Fruit fly (Drosophila melanogaster) whole organism, embryonic: ENCODE results near the gene CG15353.

ENCODE experiments used
- Adf1 ChIP-seq: fragments of 200-800 bp; sonication (Bioruptor generic); IDR thresholded peaks from 2 replicates; pipeline ENCODE4 v1.3.6; 2022; ENCODE audit warnings: missing biosample characterization, missing genetic modification characterization
- Blimp-1 ChIP-seq: fragments of 200-800 bp; sonication (Bioruptor generic); optimal IDR thresholded peaks from 3 replicates; lab custom pipeline; 2018; ENCODE audit warnings: missing biosample characterization, missing genetic modification characterization, mild to moderate bottlenecking, moderate library complexity, missing genetic modification reagents
- CG10321 ChIP-seq: fragments of 200-800 bp; sonication (Bioruptor generic); IDR thresholded peaks from 2 replicates; pipeline ENCODE4 v1.3.6; 2022; ENCODE audit warnings: missing biosample characterization, missing genetic modification characterization
- CG12104 ChIP-seq: fragments of 200-800 bp; sonication (Bioruptor generic); optimal IDR thresholded peaks from 3 replicates; lab custom pipeline; 2016; ENCODE audit warnings: missing biosample characterization, missing genetic modification characterization
- CG14667 ChIP-seq: fragments of 200-800 bp; sonication (Bioruptor generic); IDR thresholded peaks from 2 replicates; pipeline ENCODE4 v1.3.6; 2022; ENCODE audit warnings: missing biosample characterization, missing genetic modification characterization
- CG15696 ChIP-seq: fragments of 200-800 bp; sonication (Bioruptor generic); optimal IDR thresholded peaks from 2 replicates; lab custom pipeline; 2019; ENCODE audit warnings: missing biosample characterization, mild to moderate bottlenecking, missing genetic modification characterization, moderate library complexity
- CG1603 ChIP-seq: fragments of 200-800 bp; sonication (Bioruptor generic); optimal IDR thresholded peaks from 2 replicates; lab custom pipeline; 2019; ENCODE audit warnings: missing biosample characterization, mild to moderate bottlenecking, missing genetic modification characterization, moderate library complexity
- CG16813 ChIP-seq: fragments of 200-800 bp; sonication (Bioruptor generic); IDR thresholded peaks from 3 replicates; pipeline ENCODE4 v1.3.6; 2022; ENCODE audit warnings: missing biosample characterization, missing genetic modification characterization; ENCODE audit not compliant: partially characterized antibody
- CG32532 ChIP-seq: fragments of 200-800 bp; sonication (Bioruptor generic); IDR thresholded peaks from 2 replicates; pipeline ENCODE4 v1.3.6; 2022; ENCODE audit warnings: missing biosample characterization, missing genetic modification characterization
- CG42726 ChIP-seq: fragments of 200-800 bp; sonication (Bioruptor generic); IDR thresholded peaks from 2 replicates; pipeline ENCODE4 v1.3.6; 2022; ENCODE audit warnings: missing biosample characterization, missing genetic modification characterization; ENCODE audit not compliant: partially characterized antibody
- CG6791 ChIP-seq: fragments of 200-800 bp; sonication (Bioruptor generic); IDR thresholded peaks from 3 replicates; pipeline ENCODE4 v1.3.6; 2022; ENCODE audit warnings: missing biosample characterization, missing genetic modification characterization; ENCODE audit not compliant: partially characterized antibody
- CG8478 ChIP-seq: fragments of >200 bp; optimal IDR thresholded peaks from 2 replicates; lab custom pipeline; 2018
- CG8924 ChIP-seq: fragments of 200-800 bp; optimal IDR thresholded peaks from 3 replicates; lab custom pipeline; 2019; ENCODE audit warnings: missing biosample characterization, mild to moderate bottlenecking, missing genetic modification characterization, moderate library complexity
- Camta ChIP-seq: fragments of 200-800 bp; sonication (Bioruptor generic); optimal IDR thresholded peaks from 2 replicates; lab custom pipeline; 2016; ENCODE audit warnings: missing biosample characterization, missing genetic modification characterization
- Deaf1 ChIP-seq: fragments of 200-800 bp; optimal IDR thresholded peaks from 3 replicates; lab custom pipeline; 2019; ENCODE audit warnings: missing biosample characterization, mild to moderate bottlenecking, missing genetic modification characterization, moderate library complexity
- Dll ChIP-seq: fragments of 200-800 bp; sonication (Bioruptor generic); IDR thresholded peaks from 4 replicates; pipeline ENCODE4 v1.3.6; 2022; ENCODE audit warnings: missing biosample characterization, missing genetic modification characterization; ENCODE audit not compliant: partially characterized antibody
- Gug ChIP-seq: fragments of 200-800 bp; sonication (Bioruptor generic); IDR thresholded peaks from 4 replicates; pipeline ENCODE4 v1.3.6; 2022; ENCODE audit warnings: missing biosample characterization, missing genetic modification characterization
- HLH54F ChIP-seq: fragments of 200-800 bp; sonication (Bioruptor generic); optimal IDR thresholded peaks from 3 replicates; lab custom pipeline; 2016; ENCODE audit warnings: missing biosample characterization, missing genetic modification characterization
- HmgD ChIP-seq: fragments of 200-800 bp; sonication (Bioruptor generic); optimal IDR thresholded peaks from 3 replicates; lab custom pipeline; 2016; ENCODE audit warnings: missing biosample characterization, missing genetic modification characterization
- Hr78 ChIP-seq, 2 experiments: fragments of 200-800 bp in 1 of 2; fragments of >200 bp in 1 of 2; sonication (Bioruptor generic) in 1 of 2; optimal IDR thresholded peaks; 2 replicates each; lab custom pipeline; 2017 to 2019; ENCODE audit warnings: missing biosample characterization in 2 of 2, missing genetic modification characterization in 2 of 2, mild to moderate bottlenecking in 1 of 2, moderate library complexity in 1 of 2
- Jarid2 ChIP-seq: fragments of 200-800 bp; sonication (Bioruptor generic); optimal IDR thresholded peaks from 3 replicates; lab custom pipeline; 2017; ENCODE audit warnings: mild to moderate bottlenecking, missing biosample characterization, missing genetic modification reagents, missing genetic modification characterization
- Nf-YB ChIP-seq: fragments of 200-800 bp; sonication (Bioruptor generic); optimal IDR thresholded peaks from 3 replicates; lab custom pipeline; 2019; ENCODE audit warnings: missing biosample characterization, mild to moderate bottlenecking, missing genetic modification characterization, moderate library complexity
- Scr ChIP-seq: fragments of 200-800 bp; sonication (Bioruptor generic); IDR thresholded peaks from 2 replicates; pipeline ENCODE4 v1.3.6; 2022; ENCODE audit warnings: missing biosample characterization, missing genetic modification characterization; ENCODE audit not compliant: partially characterized antibody
- Trl ChIP-seq, 3 experiments: fragments of >200 bp in 2 of 3; fragments of 200-800 bp in 1 of 3; sonication (Bioruptor generic) in 1 of 3; optimal IDR thresholded peaks; 2 replicates in 1 of 3; 3 replicates in 2 of 3; lab custom pipeline; 2016 to 2017; ENCODE audit warnings: missing biosample characterization in 1 of 3, missing genetic modification characterization in 1 of 3
- abd-A ChIP-seq: fragments of 200-800 bp; sonication (Bioruptor generic); optimal IDR thresholded peaks from 3 replicates; lab custom pipeline; 2019; ENCODE audit warnings: missing biosample characterization, mild to moderate bottlenecking, missing genetic modification characterization, moderate library complexity
- bigmax ChIP-seq: fragments of 200-800 bp; sonication (Bioruptor generic); optimal IDR thresholded peaks from 2 replicates; lab custom pipeline; 2018; ENCODE audit warnings: missing biosample characterization, mild to moderate bottlenecking, missing genetic modification characterization
- cato ChIP-seq: fragments of 200-800 bp; sonication (Bioruptor generic); optimal IDR thresholded peaks from 2 replicates; lab custom pipeline; 2016; ENCODE audit warnings: missing biosample characterization, missing genetic modification characterization, borderline replicate concordance
- cg ChIP-seq: fragments of 200-800 bp; sonication (Bioruptor generic); optimal IDR thresholded peaks from 3 replicates; lab custom pipeline; 2019; ENCODE audit warnings: missing biosample characterization, mild to moderate bottlenecking, missing genetic modification characterization, moderate library complexity
- chinmo ChIP-seq: fragments of 200-800 bp; sonication (Bioruptor generic); IDR thresholded peaks from 4 replicates; pipeline ENCODE4 v1.3.6; 2022; ENCODE audit warnings: missing biosample characterization, missing genetic modification characterization; ENCODE audit not compliant: partially characterized antibody
- croc ChIP-seq: fragments of 200-800 bp; sonication (Bioruptor generic); conservative IDR thresholded peaks from 3 replicates; pipeline ENCODE4 v1.3.6; 2022; ENCODE audit warnings: missing biosample characterization, missing genetic modification characterization
- crol ChIP-seq: fragments of 200-800 bp; sonication (Bioruptor generic); IDR thresholded peaks from 2 replicates; pipeline ENCODE4 v1.3.6; 2022; ENCODE audit warnings: missing biosample characterization, missing genetic modification characterization
- ewg ChIP-seq: fragments of 200-800 bp; sonication (Bioruptor generic); optimal IDR thresholded peaks from 3 replicates; lab custom pipeline; 2017; ENCODE audit warnings: mild to moderate bottlenecking, missing biosample characterization, missing genetic modification reagents, missing genetic modification characterization
- ftz-f1 ChIP-seq: fragments of 200-800 bp; sonication (Bioruptor generic); optimal IDR thresholded peaks from 2 replicates; lab custom pipeline; 2016; ENCODE audit warnings: missing biosample characterization, missing genetic modification characterization
- gsb-n ChIP-seq: fragments of 200-800 bp; sonication (Bioruptor generic); optimal IDR thresholded peaks from 3 replicates; lab custom pipeline; 2018; ENCODE audit warnings: missing biosample characterization, mild to moderate bottlenecking, missing genetic modification characterization
- gt ChIP-seq: fragments of 200-800 bp; sonication (Bioruptor generic); IDR thresholded peaks from 2 replicates; pipeline ENCODE4 v1.3.6; 2022; ENCODE audit warnings: missing biosample characterization, missing genetic modification characterization
- insv ChIP-seq, 2 experiments: fragments of 200-800 bp; sonication (Bioruptor generic); optimal IDR thresholded peaks; 3 replicates each; lab custom pipeline; 2016 to 2018; ENCODE audit warnings: missing biosample characterization in 2 of 2, missing genetic modification characterization in 2 of 2
- nmo ChIP-seq: fragments of 200-800 bp; sonication (Bioruptor generic); optimal IDR thresholded peaks from 2 replicates; lab custom pipeline; 2018; ENCODE audit warnings: missing biosample characterization, mild to moderate bottlenecking, missing genetic modification characterization, moderate library complexity
- oc ChIP-seq: fragments of 200-800 bp; sonication (Bioruptor generic); optimal IDR thresholded peaks from 2 replicates; lab custom pipeline; 2018; ENCODE audit warnings: missing biosample characterization, mild to moderate bottlenecking, missing genetic modification characterization, moderate library complexity
- prd ChIP-seq, 3 experiments: fragments of >200 bp in 2 of 3; fragments of 200-800 bp in 1 of 3; sonication (Bioruptor generic) in 1 of 3; optimal IDR thresholded peaks in 2 of 3; IDR thresholded peaks in 1 of 3; 2 replicates in 2 of 3; 3 replicates in 1 of 3; pipeline versions ENCODE4 v1.3.6 to Lab custom; 2017 to 2022; ENCODE audit warnings: missing biosample characterization in 1 of 3, missing genetic modification characterization in 1 of 3
- ro ChIP-seq: fragments of 200-800 bp; sonication (Bioruptor generic); IDR thresholded peaks from 2 replicates; pipeline ENCODE4 v1.3.6; 2022; ENCODE audit warnings: missing biosample characterization, missing genetic modification characterization
- scrt ChIP-seq: fragments of 200-800 bp; sonication (Bioruptor generic); optimal IDR thresholded peaks from 2 replicates; lab custom pipeline; 2018; ENCODE audit warnings: missing biosample characterization, mild to moderate bottlenecking, missing genetic modification characterization, moderate library complexity
- sens ChIP-seq: fragments of 200-800 bp; sonication (Bioruptor generic); peaks from one replicate; lab custom pipeline; 2016; ENCODE audit warnings: missing biosample characterization, missing genetic modification characterization
- seq ChIP-seq: fragments of 200-800 bp; sonication (Bioruptor generic); IDR thresholded peaks from 2 replicates; pipeline ENCODE4 v1.3.6; 2022; ENCODE audit warnings: missing biosample characterization, missing genetic modification characterization
- twi ChIP-seq: fragments of 200-800 bp; optimal IDR thresholded peaks from 2 replicates; lab custom pipeline; 2019; ENCODE audit warnings: missing biosample characterization, mild to moderate bottlenecking, missing genetic modification characterization, moderate library complexity
- vvl ChIP-seq: fragments of 200-800 bp; sonication (Bioruptor generic); IDR thresholded peaks from 2 replicates; pipeline ENCODE4 v1.3.6; 2022; ENCODE audit warnings: missing biosample characterization, missing genetic modification characterization
- z ChIP-seq: fragments of 200-800 bp; sonication (Bioruptor generic); IDR thresholded peaks from 3 replicates; pipeline ENCODE4 v1.3.6; 2022; ENCODE audit warnings: missing biosample characterization, missing genetic modification characterization
- zen ChIP-seq: fragments of 200-800 bp; sonication (Bioruptor generic); optimal IDR thresholded peaks from 3 replicates; lab custom pipeline; 2018; ENCODE audit warnings: missing biosample characterization, mild to moderate bottlenecking, missing genetic modification characterization, moderate library complexity

The CG15353 gene

DNA sequence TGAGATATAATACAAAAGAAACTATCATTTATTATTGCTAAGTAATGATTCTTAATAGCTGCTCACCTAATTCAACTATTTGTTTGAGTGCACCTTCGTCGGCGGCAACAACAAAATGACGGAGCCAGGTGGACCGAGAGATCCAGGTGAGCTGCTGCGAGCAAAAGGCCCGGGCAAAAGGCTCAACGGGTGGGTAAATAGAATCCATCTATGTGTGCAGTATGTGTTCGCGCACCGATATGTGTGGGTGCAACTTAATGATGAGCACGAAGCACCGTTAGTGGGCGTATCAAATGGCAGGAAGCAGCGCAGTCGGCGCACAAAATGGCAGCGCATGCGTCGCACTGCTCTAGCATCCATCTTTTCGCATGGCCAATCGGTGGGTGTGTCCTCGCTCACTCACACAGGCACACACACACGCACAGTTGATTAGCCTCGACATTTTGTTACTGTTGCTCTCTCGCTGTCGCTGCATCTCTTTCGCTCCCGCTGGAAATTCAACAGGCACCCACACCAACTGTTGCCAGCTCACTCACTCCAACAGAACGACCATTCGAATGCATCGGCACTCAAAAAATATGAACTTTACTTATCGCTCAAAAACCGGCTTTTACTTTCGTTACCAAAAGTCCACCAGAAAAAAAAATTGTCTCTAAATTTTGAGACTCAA lies 34.4 kb downstream of the CG15353 start (continued):
- peak in 1 of 2 experiments; percentile 50 for TF ChIP-seq Trl (optimal IDR thresholded peaks at IDR 0.05; lab: Kevin White, UChicago)
- TF ChIP-seq Trl (GFP tag; optimal IDR thresholded peaks at IDR 0.05; lab: Kevin White, UChicago): no peak
- peak in 1 of 2 experiments; percentile 67 for TF ChIP-seq insv (GFP tag; optimal IDR thresholded peaks at IDR 0.05; lab: Kevin White, UChicago)
- TF ChIP-seq crol (GFP tag; lab: Robert Waterston, UW): peak; percentile 69
- peak; percentile 85 for TF ChIP-seq oc (tag; lab: Kevin White, UChicago)
- TF ChIP-seq cato (GFP tag; lab: Kevin White, UChicago): no peak
- no peak for TF ChIP-seq bigmax
- TF ChIP-seq CG14667 (GFP tag; lab: Robert Waterston, UW): no peak
- no peak for TF ChIP-seq gt
- peak; percentile 3 for TF ChIP-seq HmgD (GFP tag; lab: Kevin White, UChicago)
- no peak for TF ChIP-seq croc (GFP tag; lab: Robert Waterston, UW)
- no peak for TF ChIP-seq HLH54F
- peak; percentile 93 for TF ChIP-seq ewg (GFP tag; lab: Kevin White, UChicago)
- TF ChIP-seq CG12104 (GFP tag; lab: Kevin White, UChicago): no peak
- peak; percentile 98 for TF ChIP-seq Nf-YB (GFP tag; lab: Kevin White, UChicago)
- no peak for TF ChIP-seq prd (optimal IDR thresholded peaks at IDR 0.05; lab: Kevin White, UChicago)
- peak; percentile 43; the same call in 1 of the 3 replicates for TF ChIP-seq prd (GFP tag; IDR thresholded peaks at IDR 0.05; lab: Robert Waterston, UW)
- TF ChIP-seq CG1603 (tag; lab: Kevin White, UChicago): no peak
- peak; percentile 98 for TF ChIP-seq CG10321 (GFP tag; lab: Robert Waterston, UW)
- TF ChIP-seq Scr: peak; percentile 39; the same call in 1 of the 2 replicates
- peak; percentile 35 for TF ChIP-seq Jarid2 (GFP tag; lab: Kevin White, UChicago)
- peak; percentile 60 for TF ChIP-seq Blimp-1
- TF ChIP-seq CG6791 (GFP tag; lab: Robert Waterston, UW): peak; percentile 64; the same call in 2 of the 3 replicates
- TF ChIP-seq Hr78 (GFP tag; optimal IDR thresholded peaks at IDR 0.05; lab: Kevin White, UChicago): peak in 1 of 2 experiments; percentile 15
- no peak for TF ChIP-seq Gug
- TF ChIP-seq vvl (GFP tag; lab: Robert Waterston, UW): peak; percentile 31; the same call in 1 of the 2 replicates
- TF ChIP-seq gsb-n: peak; percentile 73
- TF ChIP-seq CG8924 (tag; lab: Kevin White, UChicago): no peak
- peak; percentile 97 for TF ChIP-seq cg (GFP tag; lab: Kevin White, UChicago)
- peak; percentile 22 for TF ChIP-seq CG15696 (tag; lab: Kevin White, UChicago)
- TF ChIP-seq nmo: peak; percentile 35
- TF ChIP-seq chinmo: peak; percentile 93; the same call in 3 of the 4 replicates
- TF ChIP-seq abd-A (tag; lab: Kevin White, UChicago): peak; percentile 75
- TF ChIP-seq CG16813 (GFP tag; lab: Robert Waterston, UW): 0 out of 3 replicates have a peak, but pooled peaks have one; percentile 9
- peak; percentile 66 for TF ChIP-seq zen (tag; lab: Kevin White, UChicago)
- TF ChIP-seq scrt (GFP tag; lab: Kevin White, UChicago): peak; percentile 82
- peak; percentile 64; the same call in 1 of the 2 replicates for TF ChIP-seq seq (GFP tag; lab: Robert Waterston, UW)
- TF ChIP-seq CG42726 (GFP tag; lab: Robert Waterston, UW): 0 out of 2 replicates have a peak, but pooled peaks have one; percentile 25
- TF ChIP-seq Deaf1 (tag; lab: Kevin White, UChicago): peak; percentile 59
- TF ChIP-seq Dll: 0 out of 4 replicates have a peak, but pooled peaks have one; percentile 30
- TF ChIP-seq ro: no peak
- peak; percentile 65 for TF ChIP-seq sens (GFP tag; lab: Kevin White, UChicago)
- peak; percentile 19; the same call in 1 of the 2 replicates for TF ChIP-seq CG32532 (GFP tag; lab: Robert Waterston, UW)
- TF ChIP-seq z: peak; percentile 82
- TF ChIP-seq CG8478 (lab: Kevin White, UChicago): peak; percentile 97
- peak; percentile 95 for TF ChIP-seq ftz-f1 (GFP tag; lab: Kevin White, UChicago)
- TF ChIP-seq twi (tag; lab: Kevin White, UChicago): peak; percentile 17
- TF ChIP-seq Camta (GFP tag; lab: Kevin White, UChicago): no peak
- peak; percentile 95 for TF ChIP-seq Adf1 (GFP tag; lab: Robert Waterston, UW)
